Fruit fly (Drosophila melanogaster) ovary, adult (tissue): ENCODE data around the gene CG14823.

Experiments
- CG17801 ChIP-seq: fragments of 200-800 bp; optimal IDR thresholded peaks from 2 replicates; lab custom pipeline; 2019; ENCODE audit warnings: missing biosample characterization, mild to moderate bottlenecking, missing genetic modification characterization, moderate library complexity; ENCODE audit not compliant: partially characterized antibody

Gene CG14823

DNA sequence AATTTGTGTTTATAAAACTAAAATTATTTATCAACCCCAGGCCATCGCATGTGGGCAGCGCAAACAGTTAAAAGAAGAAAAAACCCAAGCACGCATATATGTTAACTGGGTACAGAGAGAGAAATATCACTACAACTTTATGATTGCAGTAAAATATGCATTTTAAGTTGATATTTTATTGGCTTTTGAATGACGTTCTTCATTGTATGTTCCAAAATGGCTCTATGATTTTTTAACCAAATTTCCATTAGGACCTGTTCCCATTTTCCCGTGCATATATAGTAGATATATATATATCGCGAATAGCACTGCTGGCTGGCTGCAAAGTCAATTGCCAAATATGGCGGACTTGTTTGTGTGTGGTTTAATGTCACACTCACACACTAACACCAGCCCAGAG lies 30.4 kb downstream of the CG14823 start:
- TF ChIP-seq CG17801, result no peak

DNA sequence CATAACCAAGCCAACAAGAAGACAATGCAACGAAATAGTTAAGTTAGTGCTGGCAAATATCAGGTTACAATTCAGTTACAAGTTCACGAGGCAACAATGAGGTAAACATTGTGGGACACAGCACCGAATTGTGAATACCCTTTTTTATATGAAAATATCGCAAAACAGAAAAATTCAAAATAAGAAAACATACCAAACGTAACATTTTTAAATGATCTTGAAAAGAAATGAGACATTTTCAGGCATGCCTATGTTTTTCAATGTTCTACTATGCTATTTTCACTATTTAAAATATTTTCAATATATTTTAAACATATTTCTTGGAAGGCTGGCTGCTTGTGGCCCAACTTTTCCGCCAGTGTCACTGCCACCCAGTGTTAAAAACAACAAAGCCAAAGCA lies 37.8 kb downstream of the CG14823 start:
- no peak for TF ChIP-seq CG17801

DNA sequence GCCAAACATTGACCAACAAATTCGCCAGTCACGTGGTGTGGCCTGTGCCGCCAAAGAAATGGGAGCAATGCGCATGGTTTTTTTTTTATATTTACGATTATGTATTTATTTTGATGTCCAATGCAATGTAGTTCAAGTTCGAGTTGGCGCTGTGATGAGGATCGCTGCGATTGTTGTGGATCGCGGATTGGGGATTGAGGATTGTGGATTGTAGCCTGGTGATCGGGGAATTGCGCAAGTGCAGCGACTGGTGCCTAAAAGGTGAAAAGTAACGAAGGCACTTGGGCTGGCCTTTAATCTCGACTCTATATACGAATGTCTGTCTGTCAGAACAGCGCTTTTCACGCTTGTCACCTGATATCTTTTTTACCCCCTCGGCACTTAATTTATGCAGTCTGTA lies 38.4 kb downstream of the CG14823 start:
- TF ChIP-seq CG17801, result no peak

DNA sequence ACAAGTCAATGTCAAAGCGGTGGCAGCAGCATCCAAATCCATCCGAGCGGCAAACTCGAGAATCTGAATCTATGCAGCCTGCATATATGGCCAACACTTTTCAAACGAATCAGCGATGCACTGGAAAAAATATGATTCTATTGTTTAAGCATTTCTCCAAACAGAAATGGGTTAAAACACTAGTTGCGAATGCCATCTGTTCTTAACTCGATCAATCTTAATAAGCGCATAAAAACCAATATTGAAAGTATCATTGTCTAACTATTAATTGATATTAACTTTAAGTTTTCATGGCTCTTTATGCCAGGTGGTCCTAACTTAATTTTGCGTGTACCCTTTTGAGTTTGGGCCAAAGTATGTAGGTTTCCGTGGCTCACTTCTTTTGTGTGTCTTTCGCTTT lies 39.6 kb downstream of the CG14823 start:
- TF ChIP-seq CG17801, result no peak

DNA sequence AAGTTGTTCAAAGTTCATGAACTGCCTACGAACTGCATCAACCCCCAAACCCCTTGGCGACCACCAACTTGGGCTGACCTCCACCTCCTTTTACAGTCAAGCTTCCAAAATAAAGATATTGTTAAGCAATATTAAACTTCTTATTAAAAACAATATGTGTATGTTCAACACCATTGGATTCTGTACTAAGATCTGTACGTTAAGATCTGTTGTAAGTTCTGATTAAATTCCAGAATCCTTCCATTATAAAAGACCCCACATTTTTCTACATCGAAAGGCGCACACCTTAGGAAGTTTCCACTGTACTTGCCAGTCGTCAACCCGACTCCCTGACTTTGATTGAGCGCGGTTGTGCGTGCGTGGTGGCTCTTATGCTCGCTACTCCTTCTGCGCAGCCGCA lies 46.9 kb downstream of the CG14823 start:
- TF ChIP-seq CG17801, result no peak

DNA sequence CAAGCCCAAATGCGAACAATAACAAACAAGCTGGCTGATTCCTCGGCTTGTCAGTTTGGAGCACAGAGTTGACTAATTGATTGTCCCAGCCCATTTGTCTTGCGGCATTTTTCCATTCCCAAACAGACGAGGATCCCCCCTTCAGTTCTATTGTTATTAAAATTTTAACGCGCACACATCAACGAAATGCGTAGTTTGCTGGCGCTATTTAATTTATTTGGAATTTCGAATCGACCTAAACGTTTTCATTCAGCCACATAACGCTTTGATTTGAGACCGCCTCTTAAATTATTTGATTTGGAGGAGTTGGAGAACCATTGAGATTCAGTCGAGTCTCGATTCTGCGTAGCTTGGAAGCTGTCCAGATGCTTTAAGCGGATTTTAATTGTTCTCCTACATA lies 49.8 kb downstream of the CG14823 start:
- no peak for TF ChIP-seq CG17801
